Comparison of ENCODE assay signal across 5 fruit fly cellular contexts in the genomic region with DNA sequence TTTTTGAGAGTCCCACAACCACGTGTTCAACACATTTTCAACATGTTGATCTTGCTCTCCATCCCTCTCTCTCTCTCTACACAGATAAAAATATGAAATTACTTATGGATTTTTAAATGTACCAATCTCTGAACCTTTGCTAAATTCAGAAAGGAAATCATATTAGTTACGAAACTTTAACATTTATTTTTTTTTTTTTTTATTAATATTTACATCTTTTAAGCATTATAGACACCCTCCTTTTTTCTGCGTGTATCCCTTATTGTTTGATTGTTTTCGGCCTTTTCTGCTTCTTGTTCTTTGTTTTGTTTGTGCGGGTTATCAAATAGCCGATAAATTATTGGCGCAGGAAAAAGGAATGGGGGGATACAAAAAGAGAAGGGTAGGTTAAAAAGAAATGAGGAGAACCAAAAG.
TF ChIP-seq lines count a peak whose summit lies in the region.

No protein-coding gene starts in this region.

TF ChIP-seq in whole organism, adult, 20 proteins besides CTCF, POLR2A, EP300 and RAD21 (continued from another document):
- TF ChIP-seq Mnt (GFP tag; optimal IDR thresholded peaks at IDR 0.05; lab: Kevin White, UChicago) (peak; percentile 79), pad (GFP tag; optimal IDR thresholded peaks at IDR 0.05; lab: Kevin White, UChicago) (peak; percentile 81)

TF ChIP-seq in whole organism, embryonic, 481 proteins besides CTCF, POLR2A, EP300 and RAD21 (continued from another document and continues in another):
- peak; percentile 96 for TF ChIP-seq rib (GFP tag; IDR thresholded peaks at IDR 0.05; lab: Robert Waterston, UW)
- no peak for TF ChIP-seq CG16813 (GFP tag; IDR thresholded peaks at IDR 0.05; lab: Robert Waterston, UW; ENCODE audit: partially characterized antibody)
- peak; percentile 89 for TF ChIP-seq CG11696 (GFP tag; IDR thresholded peaks at IDR 0.05; lab: Robert Waterston, UW)
- TF ChIP-seq Asciz (GFP tag; optimal IDR thresholded peaks at IDR 0.05; lab: Kevin White, UChicago) = peak; percentile 94
- peak; percentile 11 for TF ChIP-seq p53 (GFP tag; optimal IDR thresholded peaks at IDR 0.05; lab: Kevin White, UChicago)
- peak; percentile 78 for TF ChIP-seq CG10565 (GFP tag; optimal IDR thresholded peaks at IDR 0.05; lab: Kevin White, UChicago)
- TF ChIP-seq Oaz (GFP tag; IDR thresholded peaks at IDR 0.05; lab: Robert Waterston, UW) = peak; percentile 84
- TF ChIP-seq CG13775 (GFP tag; optimal IDR thresholded peaks at IDR 0.05; lab: Kevin White, UChicago) = peak; percentile 95
- peak; percentile 86 for TF ChIP-seq CG7987 (GFP tag; optimal IDR thresholded peaks at IDR 0.05; lab: Kevin White, UChicago)
- peak; percentile 76 for TF ChIP-seq abd-A (tag; optimal IDR thresholded peaks at IDR 0.05; lab: Kevin White, UChicago)
- no peak for TF ChIP-seq zen2 (GFP tag; IDR thresholded peaks at IDR 0.05; lab: Robert Waterston, UW; ENCODE audit: partially characterized antibody)
- TF ChIP-seq jigr1 (GFP tag; IDR thresholded peaks at IDR 0.05; lab: Robert Waterston, UW) = peak; percentile 78; the same call in 2 of the 3 replicates
- TF ChIP-seq Hey (tag; optimal IDR thresholded peaks at IDR 0.05; lab: Kevin White, UChicago) = peak; percentile 39
- TF ChIP-seq CG18764 (GFP tag; optimal IDR thresholded peaks at IDR 0.05; lab: Kevin White, UChicago) = peak; percentile 91
- peak in 1 of 2 experiments; percentile 78 for TF ChIP-seq tll (GFP tag; optimal IDR thresholded peaks at IDR 0.05; lab: Kevin White, UChicago)
- peak in 1 of 2 experiments; percentile 48 for TF ChIP-seq crp (GFP tag; optimal IDR thresholded peaks at IDR 0.05; lab: Kevin White, UChicago)
- TF ChIP-seq CG2129 (GFP tag; IDR thresholded peaks at IDR 0.05; lab: Robert Waterston, UW; ENCODE audit: partially characterized antibody) = no peak
- peak; percentile 80; the same call in 1 of the 2 replicates for TF ChIP-seq dati (GFP tag; IDR thresholded peaks at IDR 0.05; lab: Robert Waterston, UW)
- peak; percentile 82 for TF ChIP-seq CG12219 (GFP tag; optimal IDR thresholded peaks at IDR 0.05; lab: Kevin White, UChicago)
- TF ChIP-seq CG14667 (GFP tag; IDR thresholded peaks at IDR 0.05; lab: Robert Waterston, UW) = peak; percentile 94
- peak; percentile 84 for TF ChIP-seq Poxn (GFP tag; IDR thresholded peaks at IDR 0.05; lab: Robert Waterston, UW)
- TF ChIP-seq insv (GFP tag; optimal IDR thresholded peaks at IDR 0.05; lab: Kevin White, UChicago) = peak in 1 of 2 experiments; percentile 74
- peak; percentile 76 for TF ChIP-seq Jarid2 (GFP tag; optimal IDR thresholded peaks at IDR 0.05; lab: Kevin White, UChicago)
- TF ChIP-seq ash1 (GFP tag; optimal IDR thresholded peaks at IDR 0.05; lab: Kevin White, UChicago) = peak; percentile 61
- no peak for TF ChIP-seq mld (GFP tag; IDR thresholded peaks at IDR 0.05; lab: Robert Waterston, UW; ENCODE audit: partially characterized antibody)
- peak; percentile 60 for TF ChIP-seq wek (GFP tag; optimal IDR thresholded peaks at IDR 0.05; lab: Kevin White, UChicago)
- peak; percentile 95 for TF ChIP-seq CG32772 (GFP tag; IDR thresholded peaks at IDR 0.05; lab: Robert Waterston, UW)
- TF ChIP-seq ci (GFP tag; IDR thresholded peaks at IDR 0.05; lab: Robert Waterston, UW) = peak; percentile 94
- peak; percentile 81 for TF ChIP-seq mam (GFP tag; optimal IDR thresholded peaks at IDR 0.05; lab: Kevin White, UChicago)

TF ChIP-seq in whole organism, prepupa, 60 proteins besides CTCF, POLR2A, EP300 and RAD21 (continued from another document and continues in another):
- TF ChIP-seq Ets96B (tag; optimal IDR thresholded peaks at IDR 0.05; lab: Kevin White, UChicago) (peak; percentile 87), CG32006 (GFP tag; optimal IDR thresholded peaks at IDR 0.05; lab: Kevin White, UChicago) (peak; percentile 72), Hr39 (GFP tag; optimal IDR thresholded peaks at IDR 0.05; lab: Kevin White, UChicago) (peak; percentile 78), Ets21C (GFP tag; optimal IDR thresholded peaks at IDR 0.05; lab: Kevin White, UChicago) (peak; percentile 70), Met (GFP tag; optimal IDR thresholded peaks at IDR 0.05; lab: Kevin White, UChicago) (peak; percentile 93), CG6854 (GFP tag; optimal IDR thresholded peaks at IDR 0.05; lab: Kevin White, UChicago) (peak; percentile 77), dac (GFP tag; optimal IDR thresholded peaks at IDR 0.05; lab: Kevin White, UChicago) (no peak), eg (GFP tag; IDR thresholded peaks at IDR 0.05; lab: Robert Waterston, UW) (peak; percentile 87), CG4318 (GFP tag; optimal IDR thresholded peaks at IDR 0.05; lab: Kevin White, UChicago) (peak; percentile 8), fkh (GFP tag; optimal IDR thresholded peaks at IDR 0.05; lab: Kevin White, UChicago) (peak; percentile 86), Lpt (GFP tag; optimal IDR thresholded peaks at IDR 0.05; lab: Kevin White, UChicago) (peak; percentile 73), CG11762 (GFP tag; optimal IDR thresholded peaks at IDR 0.05; lab: Kevin White, UChicago; ENCODE audit: insufficient read depth) (peak; percentile 61), CG11902 (GFP tag; optimal IDR thresholded peaks at IDR 0.05; lab: Kevin White, UChicago) (peak; percentile 68), vri (GFP tag; optimal IDR thresholded peaks at IDR 0.05; lab: Kevin White, UChicago) (peak; percentile 81), CG8319 (GFP tag; optimal IDR thresholded peaks at IDR 0.05; lab: Kevin White, UChicago) (peak; percentile 64), CG3032 (tag; optimal IDR thresholded peaks at IDR 0.05; lab: Kevin White, UChicago) (peak; percentile 87), lz (GFP tag; optimal IDR thresholded peaks at IDR 0.05; lab: Kevin White, UChicago) (peak; percentile 87), CG1621 (tag; optimal IDR thresholded peaks at IDR 0.05; lab: Kevin White, UChicago) (peak; percentile 66), net (GFP tag; optimal IDR thresholded peaks at IDR 0.05; lab: Kevin White, UChicago) (peak; percentile 74), fd85E (GFP tag; optimal IDR thresholded peaks at IDR 0.05; lab: Kevin White, UChicago) (peak; percentile 39), CG6792 (GFP tag; optimal IDR thresholded peaks at IDR 0.05; lab: Kevin White, UChicago) (peak; percentile 84), acj6 (GFP tag; optimal IDR thresholded peaks at IDR 0.05; lab: Kevin White, UChicago) (peak; percentile 78), Blimp-1 (GFP tag; optimal IDR thresholded peaks at IDR 0.05; lab: Kevin White, UChicago) (peak; percentile 76), salr (GFP tag; optimal IDR thresholded peaks at IDR 0.05; lab: Kevin White, UChicago) (peak; percentile 28 to 65), esn (GFP tag; optimal IDR thresholded peaks at IDR 0.05; lab: Kevin White, UChicago) (peak; percentile 95), CG9139 (GFP tag; optimal IDR thresholded peaks at IDR 0.05; lab: Kevin White, UChicago) (peak; percentile 50), pdm3 (GFP tag; optimal IDR thresholded peaks at IDR 0.05; lab: Kevin White, UChicago) (peak; percentile 80), topi (GFP tag; optimal IDR thresholded peaks at IDR 0.05; lab: Kevin White, UChicago) (peak; percentile 93), CG6808 (GFP tag; optimal IDR thresholded peaks at IDR 0.05; lab: Kevin White, UChicago) (peak; percentile 70), CG31627 (GFP tag; optimal IDR thresholded peaks at IDR 0.05; lab: Kevin White, UChicago) (peak; percentile 84), cyc (GFP tag; optimal IDR thresholded peaks at IDR 0.05; lab: Kevin White, UChicago) (peak; percentile 91), Eip93F (GFP tag; optimal IDR thresholded peaks at IDR 0.05; lab: Kevin White, UChicago) (peak; percentile 58)

TF ChIP-seq in whole organism, pupa, 21 proteins besides CTCF, POLR2A, EP300 and RAD21 (continued from another document):
- TF ChIP-seq CG8301 (tag; optimal IDR thresholded peaks at IDR 0.05; lab: Kevin White, UChicago) = peak; percentile 47

TF ChIP-seq in whole organism, wandering third instar larva, 38 proteins besides CTCF, POLR2A, EP300 and RAD21 (continued from another document):
- no peak for TF ChIP-seq CrebA (GFP tag; optimal IDR thresholded peaks at IDR 0.05; lab: Kevin White, UChicago; ENCODE audit: borderline replicate concordance)
- no peak for TF ChIP-seq Mio (GFP tag; optimal IDR thresholded peaks at IDR 0.05; lab: Kevin White, UChicago)
- peak; percentile 88 for TF ChIP-seq Jra (GFP tag; optimal IDR thresholded peaks at IDR 0.05; lab: Kevin White, UChicago)
- peak; percentile 93 for TF ChIP-seq Hnf4 (GFP tag; optimal IDR thresholded peaks at IDR 0.05; lab: Kevin White, UChicago)
- no peak for TF ChIP-seq pan (optimal IDR thresholded peaks at IDR 0.05; lab: Kevin White, UChicago)
- no peak for TF ChIP-seq usp (GFP tag; optimal IDR thresholded peaks at IDR 0.05; lab: Kevin White, UChicago)
- no peak for TF ChIP-seq jim (GFP tag; optimal IDR thresholded peaks at IDR 0.05; lab: Kevin White, UChicago)
- TF ChIP-seq Myc (optimal IDR thresholded peaks at IDR 0.05; lab: Kevin White, UChicago) = no peak
- peak; percentile 71 for TF ChIP-seq CG32264 (GFP tag; optimal IDR thresholded peaks at IDR 0.05; lab: Kevin White, UChicago)
- no peak for TF ChIP-seq Dif (GFP tag; optimal IDR thresholded peaks at IDR 0.05; lab: Kevin White, UChicago; ENCODE audit: partially characterized antibody)
- no peak for TF ChIP-seq Hr78 (GFP tag; optimal IDR thresholded peaks at IDR 0.05; lab: Kevin White, UChicago)
- peak; percentile 95 for TF ChIP-seq OdsH (GFP tag; optimal IDR thresholded peaks at IDR 0.05; lab: Kevin White, UChicago)
- peak; percentile 89 for TF ChIP-seq brk (GFP tag; optimal IDR thresholded peaks at IDR 0.05; lab: Kevin White, UChicago)
- TF ChIP-seq lola (GFP tag; optimal IDR thresholded peaks at IDR 0.05; lab: Kevin White, UChicago) = no peak
- peak; percentile 93 for TF ChIP-seq sage (GFP tag; optimal IDR thresholded peaks at IDR 0.05; lab: Kevin White, UChicago)
- TF ChIP-seq sv (GFP tag; optimal IDR thresholded peaks at IDR 0.05; lab: Kevin White, UChicago) = peak; percentile 85
- peak; percentile 84 for TF ChIP-seq CG9705 (GFP tag; optimal IDR thresholded peaks at IDR 0.05; lab: Kevin White, UChicago)
- peak in 1 of 2 experiments; percentile 95 for TF ChIP-seq foxo (GFP tag; optimal IDR thresholded peaks at IDR 0.05; lab: Kevin White, UChicago)
